Worm (Caenorhabditis elegans): Measurements from ENCODE around the gene T24F1.7.

ce11 chrII:11274876-11275275, 37.4 kb upstream of the T24F1.7 start:
- TF ChIP-seq F49E8.2 (tag; optimal IDR thresholded peaks at IDR 0.05; ENCODE audit: borderline replicate concordance) (no peak), egl-43 (GFP tag; IDR thresholded peaks at IDR 0.05) (no peak), ces-1 (GFP tag; optimal IDR thresholded peaks at IDR 0.05) (no peak), nhr-237 (tag; optimal IDR thresholded peaks at IDR 0.05) (no peak), lin-39 (tag; optimal IDR thresholded peaks at IDR 0.05) (no peak), lin-13 (GFP tag; optimal IDR thresholded peaks at IDR 0.05) (no peak), nhr-77 (tag; optimal IDR thresholded peaks at IDR 0.05) (no peak), F26F4.8 (GFP tag; conservative IDR thresholded peaks at IDR 0.05) (no peak), snpc-4 (tag; optimal IDR thresholded peaks at IDR 0.05) (no peak)
